Fruit fly (Drosophila melanogaster): ENCODE measurements around the gene beta-PheRS.
A peak's percentile ranks its signal among the peaks of the same experiment; 100 is the strongest.

Gene beta-PheRS

DNA sequence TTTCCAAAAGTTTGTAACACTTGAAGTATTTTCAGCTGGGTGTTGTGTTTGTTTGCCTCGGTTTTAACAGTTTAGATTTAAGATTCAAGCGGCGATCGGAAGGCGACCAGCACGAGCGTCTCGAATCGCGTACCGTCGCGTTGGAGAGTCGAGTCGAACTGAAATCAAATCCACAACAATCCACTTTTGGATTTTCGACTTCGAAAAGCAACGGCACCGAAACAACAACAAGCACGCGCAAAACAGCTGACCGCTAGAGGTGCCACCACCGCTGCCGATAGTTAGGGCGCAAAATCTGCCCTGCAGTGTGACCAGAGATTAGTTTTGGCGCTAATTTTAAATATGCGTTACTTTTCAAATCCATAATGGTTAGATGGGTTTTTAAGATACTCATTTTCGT, 18.6 kb upstream of the beta-PheRS start, which contains the start of gene jar (continued):
- TF ChIP-seq Awh (GFP tag; IDR thresholded peaks at IDR 0.05) (0 out of 2 replicates have a peak, but pooled peaks have one; percentile 45), odd (GFP tag; optimal IDR thresholded peaks at IDR 0.05) (peak; percentile 22), ems (GFP tag; optimal IDR thresholded peaks at IDR 0.05) (peak; percentile 14), NC2α (GFP tag; optimal IDR thresholded peaks at IDR 0.05) (peak; percentile 24), CG12391 (tag; optimal IDR thresholded peaks at IDR 0.05) (peak; percentile 55), Dbx (GFP tag; IDR thresholded peaks at IDR 0.05) (peak; percentile 58; the same call in 1 of the 3 replicates), ci (GFP tag; IDR thresholded peaks at IDR 0.05) (peak; percentile 80; the same call in 2 of the 3 replicates), CG17328 (GFP tag; IDR thresholded peaks at IDR 0.05) (peak; percentile 35), tll (GFP tag; optimal IDR thresholded peaks at IDR 0.05) (peak in 1 of 2 experiments; percentile 7), nerfin-2 (GFP tag; IDR thresholded peaks at IDR 0.05; ENCODE audit: partially characterized antibody) (peak; percentile 54; the same call in 1 of the 2 replicates), CG13123 (GFP tag; optimal IDR thresholded peaks at IDR 0.05) (peak; percentile 3), Hr51 (GFP tag; optimal IDR thresholded peaks at IDR 0.05) (no peak), CG3847 (GFP tag; IDR thresholded peaks at IDR 0.05) (peak; percentile 65), dpn (GFP tag; optimal IDR thresholded peaks at IDR 0.05) (peak in 1 of 2 experiments; percentile 7), so (GFP tag; IDR thresholded peaks at IDR 0.05) (peak; percentile 74; the same call in 2 of the 3 replicates), CG15514 (GFP tag; optimal IDR thresholded peaks at IDR 0.05) (peak; percentile 85), CG3838 (GFP tag; optimal IDR thresholded peaks at IDR 0.05) (no peak), bigmax (GFP tag; optimal IDR thresholded peaks at IDR 0.05) (peak; percentile 50), CG8388 (GFP tag; optimal IDR thresholded peaks at IDR 0.05) (peak; percentile 26), grau (tag; optimal IDR thresholded peaks at IDR 0.05) (peak; percentile 43), CG16815 (GFP tag; optimal IDR thresholded peaks at IDR 0.05) (no peak), CG5180 (GFP tag; optimal IDR thresholded peaks at IDR 0.05) (peak; percentile 56), crp (GFP tag; optimal IDR thresholded peaks at IDR 0.05) (peak; percentile 92 to 100), Blimp-1 (GFP tag; optimal IDR thresholded peaks at IDR 0.05) (peak; percentile 5), Fer1 (GFP tag; optimal IDR thresholded peaks at IDR 0.05) (peak; percentile 72), unc-4 (GFP tag; IDR thresholded peaks at IDR 0.05; ENCODE audit: partially characterized antibody) (peak; percentile 93), Stat92E (GFP tag; optimal IDR thresholded peaks at IDR 0.05) (peak in 1 of 3 experiments; percentile 73), CG6272 (GFP tag; IDR thresholded peaks at IDR 0.05) (0 out of 2 replicates have a peak, but pooled peaks have one; percentile 19), Rx (GFP tag; IDR thresholded peaks at IDR 0.05) (no peak), CG3995 (GFP tag; optimal IDR thresholded peaks at IDR 0.05) (peak; percentile 51), row (GFP tag; IDR thresholded peaks at IDR 0.05) (peak; percentile 59), ase (GFP tag; IDR thresholded peaks at IDR 0.05) (no peak), NK7.1 (GFP tag; optimal IDR thresholded peaks at IDR 0.05) (no peak), zen (tag; optimal IDR thresholded peaks at IDR 0.05) (peak; percentile 27)

DNA sequence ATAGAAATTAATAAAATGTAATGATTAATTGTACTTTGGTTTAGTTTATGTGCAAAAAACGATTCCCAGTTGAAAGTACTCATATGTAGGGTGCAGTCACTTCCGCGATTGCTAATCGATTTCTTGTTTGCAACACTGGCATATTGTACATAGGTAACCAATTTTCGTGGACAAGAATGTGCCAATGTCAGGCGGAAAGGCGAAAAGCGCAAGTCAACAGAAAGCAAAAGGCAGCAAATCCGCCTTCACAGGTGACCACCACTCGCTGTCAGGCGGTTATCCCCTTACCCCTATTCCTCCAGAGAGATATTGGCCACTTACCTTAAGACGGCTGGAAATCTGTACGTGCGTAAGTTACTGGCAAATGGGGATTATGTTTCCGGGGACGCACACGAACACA, 18.1 kb upstream of the beta-PheRS start:
- no peak for TF ChIP-seq her (GFP tag; optimal IDR thresholded peaks at IDR 0.05)
- no peak for TF ChIP-seq Stat92E (GFP tag; optimal IDR thresholded peaks at IDR 0.05)
- TF ChIP-seq Elba2 (GFP tag; optimal IDR thresholded peaks at IDR 0.05), result no peak
- TF ChIP-seq D19A (tag; optimal IDR thresholded peaks at IDR 0.05), result no peak
- no peak for TF ChIP-seq CoRest (tag; optimal IDR thresholded peaks at IDR 0.05)
- TF ChIP-seq CG11723 (GFP tag; optimal IDR thresholded peaks at IDR 0.05), result no peak
- TF ChIP-seq hkb (optimal IDR thresholded peaks at IDR 0.05), result peak; percentile 9
- TF ChIP-seq hkb (GFP tag; IDR thresholded peaks at IDR 0.05), result no peak
- no peak for TF ChIP-seq crol (GFP tag; IDR thresholded peaks at IDR 0.05)
- no peak for TF ChIP-seq vnd (GFP tag; IDR thresholded peaks at IDR 0.05; ENCODE audit: partially characterized antibody)
- peak in 1 of 2 experiments; percentile 30 for TF ChIP-seq tll (GFP tag; optimal IDR thresholded peaks at IDR 0.05)
- TF ChIP-seq CG2202 (tag; optimal IDR thresholded peaks at IDR 0.05), result no peak

Data from whole organism, embryonic.